Fruit fly (Drosophila melanogaster): ENCODE results near the gene Cp15.

DNA sequence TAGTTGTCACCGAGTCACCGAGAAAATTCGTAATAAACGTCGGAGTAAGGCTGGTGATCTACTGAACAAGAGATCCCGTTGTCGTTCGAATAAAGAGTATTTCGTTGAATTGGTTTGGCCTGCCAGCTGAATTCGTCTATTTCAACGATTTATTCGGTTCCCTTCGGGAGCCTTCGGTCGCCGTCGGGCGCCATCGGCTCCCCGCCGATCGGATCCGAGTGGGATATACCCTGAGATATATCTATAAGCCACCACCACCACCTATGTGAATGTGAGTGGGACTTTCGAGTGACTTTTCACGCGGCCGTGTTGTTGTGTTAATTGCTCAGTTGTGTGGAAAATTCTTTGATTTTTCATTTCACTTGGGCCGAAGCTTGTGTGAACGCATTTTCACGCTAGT lies 16.9 kb downstream of the Cp15 start, which contains the start of gene Prm:
- TF ChIP-seq usp (GFP tag; optimal IDR thresholded peaks at IDR 0.05) = no peak
- TF ChIP-seq pan (optimal IDR thresholded peaks at IDR 0.05) = no peak
- TF ChIP-seq psq (optimal IDR thresholded peaks at IDR 0.05) = no peak
- no peak for TF ChIP-seq Dll (optimal IDR thresholded peaks at IDR 0.05)

Data from whole organism.